Worm (Caenorhabditis elegans) whole organism, L2 larva: ENCODE measurements around the gene ivph-3.

Source experiments
- F13H6.1 ChIP-seq: sonication (generic microtip); optimal IDR thresholded peaks from 2 replicates; lab custom pipeline; 2016; ENCODE audit warnings: missing genetic modification characterization, missing compliant biosample characterization
- R02D3.7 ChIP-seq: fragments of 150-350 bp; optimal IDR thresholded peaks from 2 replicates; lab custom pipeline; 2014; ENCODE audit warnings: missing biosample characterization, missing genetic modification characterization
- Y55F3AM.14 ChIP-seq: fragments of 200-800 bp; sonication (Bioruptor generic); optimal IDR thresholded peaks from 2 replicates; lab custom pipeline; 2018; ENCODE audit warnings: mild to moderate bottlenecking, missing genetic modification characterization, missing compliant biosample characterization
- alr-1 ChIP-seq: fragments of 150-350 bp; optimal IDR thresholded peaks from 2 replicates; lab custom pipeline; 2014; ENCODE audit warnings: missing biosample characterization, missing genetic modification characterization
- blmp-1 ChIP-seq: sonication (generic microtip); optimal IDR thresholded peaks from 2 replicates; lab custom pipeline; 2017; ENCODE audit warnings: missing genetic modification characterization, mild to moderate bottlenecking, missing compliant biosample characterization, antibody characterized with exemption, moderate library complexity; ENCODE audit not compliant: insufficient read depth
- ceh-16 ChIP-seq: fragments of 150-350 bp; optimal IDR thresholded peaks from 2 replicates; lab custom pipeline; 2014; ENCODE audit warnings: missing biosample characterization, missing genetic modification characterization
- ceh-82 ChIP-seq: fragments of 150-350 bp; optimal IDR thresholded peaks from 2 replicates; lab custom pipeline; 2014; ENCODE audit warnings: missing biosample characterization, missing genetic modification characterization
- crh-2 ChIP-seq: sonication (generic microtip); optimal IDR thresholded peaks from 2 replicates; lab custom pipeline; 2017; ENCODE audit warnings: missing biosample characterization, missing genetic modification characterization
- dmd-4 ChIP-seq: sonication (generic microtip); optimal IDR thresholded peaks from 2 replicates; lab custom pipeline; 2017; ENCODE audit warnings: missing biosample characterization, missing genetic modification characterization
- elt-1 ChIP-seq: fragments of 150-350 bp; optimal IDR thresholded peaks from 2 replicates; lab custom pipeline; 2014; ENCODE audit warnings: missing biosample characterization, missing genetic modification characterization
- elt-3 ChIP-seq: sonication (generic microtip); optimal IDR thresholded peaks from 2 replicates; lab custom pipeline; 2017; ENCODE audit warnings: missing biosample characterization, missing genetic modification characterization
- fos-1 ChIP-seq: fragments of 150-350 bp; optimal IDR thresholded peaks from 2 replicates; lab custom pipeline; 2014; ENCODE audit warnings: missing biosample characterization, missing genetic modification characterization
- gmeb-1 ChIP-seq: fragments of 150-350 bp; optimal IDR thresholded peaks from 2 replicates; lab custom pipeline; 2014; ENCODE audit warnings: missing biosample characterization, missing genetic modification characterization
- lin-11 ChIP-seq: fragments of 150-350 bp; sonication (generic microtip); optimal IDR thresholded peaks from 2 replicates; lab custom pipeline; 2014; ENCODE audit warnings: missing biosample characterization, missing genetic modification characterization, inconsistent platforms, mixed read lengths
- lin-13 ChIP-seq: fragments of 150-350 bp; optimal IDR thresholded peaks from 2 replicates; lab custom pipeline; 2014; ENCODE audit warnings: missing biosample characterization, missing genetic modification reagents, missing genetic modification characterization
- lin-39 ChIP-seq: fragments of 150-350 bp; optimal IDR thresholded peaks from 2 replicates; lab custom pipeline; 2014; ENCODE audit warnings: missing biosample characterization, missing genetic modification reagents, missing genetic modification characterization
- mbf-1 ChIP-seq: sonication (generic microtip); optimal IDR thresholded peaks from 2 replicates; lab custom pipeline; 2017; ENCODE audit warnings: missing biosample characterization, missing genetic modification characterization
- mdl-1 ChIP-seq, 2 experiments: fragments of 150-350 bp in 1 of 2; sonication (generic microtip) in 1 of 2; optimal IDR thresholded peaks; 2 replicates each; lab custom pipeline; 2017; ENCODE audit warnings: missing biosample characterization in 2 of 2, missing genetic modification characterization in 2 of 2
- nhr-10 ChIP-seq: sonication (generic microtip); optimal IDR thresholded peaks from 2 replicates; lab custom pipeline; 2017; ENCODE audit warnings: missing biosample characterization, missing genetic modification characterization
- nhr-11 ChIP-seq: fragments of 150-350 bp; optimal IDR thresholded peaks from 2 replicates; lab custom pipeline; 2014; ENCODE audit warnings: missing biosample characterization, missing genetic modification characterization
- nhr-12 ChIP-seq: fragments of 150-350 bp; optimal IDR thresholded peaks from 2 replicates; lab custom pipeline; 2014; ENCODE audit warnings: missing biosample characterization, missing genetic modification characterization
- nhr-129 ChIP-seq: fragments of 150-350 bp; optimal IDR thresholded peaks from 2 replicates; lab custom pipeline; 2014; ENCODE audit warnings: missing biosample characterization, missing genetic modification characterization
- nhr-21 ChIP-seq: fragments of 150-350 bp; optimal IDR thresholded peaks from 2 replicates; lab custom pipeline; 2014; ENCODE audit warnings: missing biosample characterization, missing genetic modification characterization
- nhr-23 ChIP-seq: fragments of 150-350 bp; optimal IDR thresholded peaks from 2 replicates; lab custom pipeline; 2014; ENCODE audit warnings: missing biosample characterization, missing genetic modification reagents, missing genetic modification characterization
- nhr-237 ChIP-seq: fragments of 150-350 bp; optimal IDR thresholded peaks from 2 replicates; lab custom pipeline; 2014; ENCODE audit warnings: missing biosample characterization, missing genetic modification characterization
- nhr-25 ChIP-seq: fragments of 150-350 bp; sonication (generic microtip); optimal IDR thresholded peaks from 3 replicates; lab custom pipeline; 2014; ENCODE audit warnings: missing biosample characterization, missing genetic modification characterization
- nhr-6 ChIP-seq: fragments of 150-350 bp; optimal IDR thresholded peaks from 2 replicates; lab custom pipeline; 2014; ENCODE audit warnings: missing biosample characterization, missing genetic modification characterization
- nhr-77 ChIP-seq: fragments of 150-350 bp; optimal IDR thresholded peaks from 2 replicates; lab custom pipeline; 2014; ENCODE audit warnings: missing biosample characterization, missing genetic modification characterization
- peb-1 ChIP-seq: fragments of 150-350 bp; optimal IDR thresholded peaks from 2 replicates; lab custom pipeline; 2014; ENCODE audit warnings: missing biosample characterization, missing genetic modification characterization
- skn-1 ChIP-seq: sonication (generic microtip); optimal IDR thresholded peaks from 2 replicates; lab custom pipeline; 2017; ENCODE audit warnings: missing biosample characterization, missing genetic modification characterization
- sma-9 ChIP-seq, 2 experiments: fragments of 150-350 bp in 1 of 2; sonication (generic microtip) in 1 of 2; optimal IDR thresholded peaks; 2 replicates each; lab custom pipeline; 2014 to 2016; ENCODE audit warnings: missing genetic modification characterization in 2 of 2, mild to moderate bottlenecking in 1 of 2, missing biosample characterization in 1 of 2, missing compliant biosample characterization in 1 of 2, missing genetic modification reagents in 1 of 2, moderate library complexity in 1 of 2
- unc-55 ChIP-seq: fragments of 150-350 bp; sonication (generic microtip); optimal IDR thresholded peaks from 3 replicates; lab custom pipeline; 2014; ENCODE audit warnings: missing biosample characterization, missing genetic modification reagents, missing genetic modification characterization
- unc-62 ChIP-seq: fragments of 150-350 bp; optimal IDR thresholded peaks from 2 replicates; lab custom pipeline; 2014; ENCODE audit warnings: missing biosample characterization, missing genetic modification reagents, missing genetic modification characterization
- ztf-1 ChIP-seq: fragments of 200-800 bp; sonication (Bioruptor generic); conservative IDR thresholded peaks from 2 replicates; pipeline ENCODE4 v1.3.6; 2022; ENCODE audit warnings: missing genetic modification characterization, missing compliant biosample characterization
- ztf-4 ChIP-seq: fragments of 150-350 bp; optimal IDR thresholded peaks from 2 replicates; lab custom pipeline; 2014; ENCODE audit warnings: missing biosample characterization, missing genetic modification characterization

The ivph-3 gene

ce11 chrIV:3055848-3056247 is 2.3 kb downstream of the ivph-3 start:
- no peak for TF ChIP-seq skn-1 (tag; lab: Kevin White, UChicago)
- TF ChIP-seq elt-3 (tag; lab: Kevin White, UChicago), result no peak
- TF ChIP-seq unc-55 (GFP tag; lab: Kevin White, UChicago), result no peak
- TF ChIP-seq lin-11 (tag; lab: Kevin White, UChicago), result no peak
- TF ChIP-seq nhr-237 (tag; lab: Kevin White, UChicago), result no peak
- no peak for TF ChIP-seq nhr-23 (tag; lab: Kevin White, UChicago)
- no peak for TF ChIP-seq alr-1 (tag; lab: Kevin White, UChicago)
- no peak for TF ChIP-seq crh-2 (tag; lab: Kevin White, UChicago)
- no peak for TF ChIP-seq Y55F3AM.14
- no peak for TF ChIP-seq ceh-16
- TF ChIP-seq mbf-1 (tag; lab: Kevin White, UChicago), result no peak
- no peak for TF ChIP-seq elt-1
- no peak for TF ChIP-seq ceh-82 (tag; lab: Kevin White, UChicago)
- no peak for TF ChIP-seq dmd-4
- no peak for TF ChIP-seq fos-1 (tag; lab: Kevin White, UChicago)
- TF ChIP-seq blmp-1 (tag; lab: Kevin White, UChicago), result no peak

ce11 chrIV:3062936-3063439 is 9.5 kb downstream of the ivph-3 start, which contains the start of gene Y67D8C.6:
TSS of gene Y67D8C.6 (minus strand) at chrIV:3063389.
- TF ChIP-seq nhr-11 (tag; lab: Kevin White, UChicago), result no peak
- no peak for TF ChIP-seq mdl-1 (tag; optimal IDR thresholded peaks at IDR 0.05; lab: Kevin White, UChicago)
- no peak for TF ChIP-seq sma-9 (GFP tag; optimal IDR thresholded peaks at IDR 0.05; lab: Kevin White, UChicago)
- no peak for TF ChIP-seq sma-9 (tag; optimal IDR thresholded peaks at IDR 0.05; lab: Kevin White, UChicago)
- TF ChIP-seq nhr-12, result no peak
- no peak for TF ChIP-seq ztf-1 (GFP tag; lab: Robert Waterston, UW)
- TF ChIP-seq ztf-4, result no peak
- no peak for TF ChIP-seq nhr-25
- no peak for TF ChIP-seq nhr-77 (tag; lab: Kevin White, UChicago)
- no peak for TF ChIP-seq nhr-10 (tag; lab: Kevin White, UChicago)
- no peak for TF ChIP-seq unc-62 (GFP tag; lab: Kevin White, UChicago)
- no peak for TF ChIP-seq lin-13 (GFP tag; lab: Kevin White, UChicago)
- TF ChIP-seq nhr-21 (tag; lab: Kevin White, UChicago), result no peak
- TF ChIP-seq nhr-237 (tag; lab: Kevin White, UChicago), result no peak
- TF ChIP-seq, all 48 proteins: peak for 0

- no peak for TF ChIP-seq lin-39 (tag; lab: Kevin White, UChicago)
- no peak for TF ChIP-seq nhr-23 (tag; lab: Kevin White, UChicago)
- TF ChIP-seq dmd-4, result no peak
- no peak for TF ChIP-seq nhr-237 (tag; lab: Kevin White, UChicago)
- no peak for TF ChIP-seq nhr-6 (tag; lab: Kevin White, UChicago)
- TF ChIP-seq nhr-10 (tag; lab: Kevin White, UChicago), result no peak
- TF ChIP-seq ztf-4, result no peak
- no peak for TF ChIP-seq fos-1 (tag; lab: Kevin White, UChicago)
- TF ChIP-seq F13H6.1, result no peak
- no peak for TF ChIP-seq nhr-12
- TF ChIP-seq unc-55 (GFP tag; lab: Kevin White, UChicago), result no peak
- TF ChIP-seq gmeb-1, result no peak
- no peak for TF ChIP-seq skn-1 (tag; lab: Kevin White, UChicago)
- TF ChIP-seq peb-1 (tag; lab: Kevin White, UChicago), result no peak
- TF ChIP-seq R02D3.7 (tag; lab: Kevin White, UChicago), result no peak
- no peak for TF ChIP-seq mbf-1 (tag; lab: Kevin White, UChicago)
- no peak for TF ChIP-seq alr-1 (tag; lab: Kevin White, UChicago)
These were observed 13.3 kb downstream of the ivph-3 start, which contains the start of gene Y67D8C.7 for ce11 chrIV:3066834-3067233. TSS of gene Y67D8C.7 (minus strand) at chrIV:3066934.

DNA sequence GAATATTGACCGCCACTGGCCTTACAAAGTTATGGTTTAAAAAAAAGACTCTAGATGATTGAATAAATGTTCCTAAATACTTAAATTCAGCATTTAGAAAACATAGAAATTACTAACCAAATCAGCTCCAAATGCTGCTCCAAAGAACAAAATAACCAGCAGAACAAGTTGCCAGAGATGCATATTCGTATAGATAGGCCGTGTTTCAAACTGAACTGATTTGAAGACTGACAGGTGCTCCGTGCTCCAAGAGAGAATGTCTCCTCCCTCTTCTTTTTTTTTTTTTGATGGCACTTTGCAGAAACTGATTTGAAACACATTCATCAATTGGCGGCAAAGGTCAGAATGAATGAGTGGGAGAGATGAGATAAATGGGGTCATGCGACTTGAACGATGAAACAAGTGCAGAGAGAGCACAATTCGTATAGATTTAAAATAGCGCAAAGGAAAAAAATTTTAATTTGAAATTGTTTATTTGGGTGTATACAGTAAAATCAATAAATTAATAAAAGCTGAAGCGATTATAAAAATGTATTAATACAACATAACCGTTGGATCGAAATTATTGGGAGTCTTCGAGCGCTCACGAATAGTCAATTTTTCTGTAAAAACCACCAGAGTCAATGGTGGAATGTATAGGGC is 16.2 kb downstream of the ivph-3 start, which contains the start of gene cpg-9:
cpg-9 (minus strand) TSS at position 592 of the 642 bp plus-strand sequence.
- TF ChIP-seq nhr-6 (tag; lab: Kevin White, UChicago), result no peak
- TF ChIP-seq nhr-129 (tag; lab: Kevin White, UChicago), result peak; percentile 8
